Fruit fly (Drosophila melanogaster): ENCODE results near the gene CG32718.

DNA sequence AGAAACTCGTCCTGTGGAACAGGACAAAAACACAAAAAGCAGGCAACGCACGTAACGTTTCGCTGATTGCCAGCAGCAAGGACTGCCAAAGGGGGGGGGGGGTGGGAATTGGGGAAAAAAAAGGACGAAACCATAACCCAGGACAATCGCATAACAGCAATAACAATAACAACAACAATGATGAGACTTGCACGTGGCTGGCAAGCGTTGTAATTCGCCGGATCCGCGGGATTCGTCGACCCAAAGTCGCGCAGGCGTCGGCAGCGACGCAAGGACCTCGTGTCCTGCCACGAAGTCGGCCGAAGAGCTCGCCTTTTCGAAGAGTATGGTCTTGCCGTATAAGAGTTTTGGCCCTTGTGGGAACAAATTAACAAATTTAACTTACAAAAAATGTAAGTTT lies 47.3 kb downstream of the CG32718 start:
- TF ChIP-seq so (GFP tag; IDR thresholded peaks at IDR 0.05) (no peak), CG15696 (tag; optimal IDR thresholded peaks at IDR 0.05) (no peak), CG6654 (GFP tag; optimal IDR thresholded peaks at IDR 0.05) (no peak), twi (tag; optimal IDR thresholded peaks at IDR 0.05) (no peak), CG12391 (tag; optimal IDR thresholded peaks at IDR 0.05) (no peak), Xrp1 (GFP tag; IDR thresholded peaks at IDR 0.05) (no peak), nmo (GFP tag; optimal IDR thresholded peaks at IDR 0.05) (no peak), MESR4 (GFP tag; optimal IDR thresholded peaks at IDR 0.05) (no peak), ems (GFP tag; optimal IDR thresholded peaks at IDR 0.05) (no peak), phol (tag; optimal IDR thresholded peaks at IDR 0.05) (no peak), CoRest (tag; optimal IDR thresholded peaks at IDR 0.05) (no peak), knrl (GFP tag; IDR thresholded peaks at IDR 0.05; ENCODE audit: partially characterized antibody) (no peak), CG33557 (GFP tag; optimal IDR thresholded peaks at IDR 0.05) (no peak), CG11093 (GFP tag; IDR thresholded peaks at IDR 0.05) (no peak)

Data from whole organism, embryonic.